Worm (Caenorhabditis elegans) whole organism, L1 larva: ENCODE measurements around the gene blos-2.
A peak's percentile ranks its signal among the peaks of the same experiment; 100 is the strongest.

Experiments used
- C04F5.9 ChIP-seq: sonication (generic microtip); optimal IDR thresholded peaks from 2 replicates; lab custom pipeline; 2016; ENCODE audit warnings: missing genetic modification characterization, missing compliant biosample characterization
- C16A3.4 ChIP-seq: fragments of 150-350 bp; optimal IDR thresholded peaks from 2 replicates; lab custom pipeline; 2014; ENCODE audit warnings: missing biosample characterization, missing genetic modification characterization
- C34B4.2 ChIP-seq: sonication (generic microtip); optimal IDR thresholded peaks from 2 replicates; lab custom pipeline; 2017; ENCODE audit warnings: mild to moderate bottlenecking, missing genetic modification characterization, missing compliant biosample characterization
- F16B12.6 ChIP-seq: fragments of 150-350 bp; optimal IDR thresholded peaks from 2 replicates; lab custom pipeline; 2014; ENCODE audit warnings: missing biosample characterization, missing genetic modification characterization
- ama-1 ChIP-seq: fragments of 150-350 bp; optimal IDR thresholded peaks from 2 replicates; lab custom pipeline; 2014
- blmp-1 ChIP-seq: fragments of 150-350 bp; optimal IDR thresholded peaks from 2 replicates; lab custom pipeline; 2014; ENCODE audit warnings: missing biosample characterization, missing genetic modification characterization
- ceh-88 ChIP-seq: fragments of 200-800 bp; sonication (Bioruptor generic); IDR thresholded peaks from 2 replicates; pipeline ENCODE4 v1.3.6; 2022; ENCODE audit warnings: missing genetic modification characterization, missing compliant biosample characterization
- ces-1 ChIP-seq: fragments of 150-350 bp; optimal IDR thresholded peaks from 2 replicates; lab custom pipeline; 2014; ENCODE audit warnings: missing biosample characterization, missing genetic modification reagents, missing genetic modification characterization
- dpl-1 ChIP-seq, 3 experiments: fragments of 150-350 bp in 2 of 3; sonication (generic microtip) in 1 of 3; optimal IDR thresholded peaks; 2 replicates each; lab custom pipeline; 2014 to 2017; ENCODE audit warnings: missing biosample characterization in 3 of 3, missing genetic modification characterization in 3 of 3, missing genetic modification reagents in 3 of 3
- dsc-1 ChIP-seq: sonication (generic microtip); optimal IDR thresholded peaks from 2 replicates; lab custom pipeline; 2016; ENCODE audit warnings: mild to moderate bottlenecking, missing genetic modification characterization, missing compliant biosample characterization
- efl-1 ChIP-seq, 4 experiments: fragments of 150-350 bp; optimal IDR thresholded peaks in 3 of 4; peaks in 1 of 4; 1 replicate in 1 of 4; 2 replicates in 3 of 4; lab custom pipeline; 2014; ENCODE audit warnings: missing biosample characterization in 2 of 4, missing genetic modification characterization in 2 of 4, missing genetic modification reagents in 2 of 4
- efl-3 ChIP-seq: fragments of 200-800 bp; sonication (Bioruptor generic); optimal IDR thresholded peaks from 2 replicates; lab custom pipeline; 2018; ENCODE audit warnings: mild to moderate bottlenecking, missing genetic modification characterization, missing compliant biosample characterization
- egl-13 ChIP-seq: sonication (generic microtip); optimal IDR thresholded peaks from 2 replicates; lab custom pipeline; 2016; ENCODE audit warnings: missing genotype, missing genetic modification reagents, missing genetic modification characterization, missing compliant biosample characterization
- egl-27 ChIP-seq, 2 experiments: fragments of 150-350 bp in 1 of 2; sonication (generic microtip); optimal IDR thresholded peaks; 3 replicates each; lab custom pipeline; 2017 to 2018; ENCODE audit warnings: missing biosample characterization in 2 of 2, missing genetic modification characterization in 2 of 2, missing genetic modification reagents in 2 of 2
- elt-2 ChIP-seq: sonication (generic microtip); optimal IDR thresholded peaks from 2 replicates; lab custom pipeline; 2016; ENCODE audit warnings: missing genetic modification characterization, mild to moderate bottlenecking, inconsistent platforms, missing compliant biosample characterization, missing genetic modification reagents
- ets-5 ChIP-seq: fragments of 200-800 bp; sonication (Bioruptor generic); IDR thresholded peaks from 2 replicates; pipeline ENCODE4 v1.3.6; 2022; ENCODE audit warnings: missing genetic modification characterization, missing compliant biosample characterization
- fkh-4 ChIP-seq: sonication (generic microtip); optimal IDR thresholded peaks from 2 replicates; lab custom pipeline; 2016; ENCODE audit warnings: missing compliant biosample characterization, missing genetic modification characterization, borderline replicate concordance
- fos-1 ChIP-seq: fragments of 150-350 bp; optimal IDR thresholded peaks from 2 replicates; lab custom pipeline; 2014; ENCODE audit warnings: missing biosample characterization, missing genetic modification characterization
- hlh-4 ChIP-seq: sonication (generic microtip); optimal IDR thresholded peaks from 2 replicates; lab custom pipeline; 2016; ENCODE audit warnings: mild to moderate bottlenecking, missing genetic modification characterization, missing compliant biosample characterization
- jun-1 ChIP-seq: fragments of 150-350 bp; optimal IDR thresholded peaks from 2 replicates; lab custom pipeline; 2014; ENCODE audit warnings: missing biosample characterization, missing genetic modification reagents, missing genetic modification characterization
- lin-13 ChIP-seq: fragments of 150-350 bp; optimal IDR thresholded peaks from 2 replicates; lab custom pipeline; 2014; ENCODE audit warnings: missing biosample characterization, missing genetic modification reagents, missing genetic modification characterization
- lin-14 ChIP-seq: fragments of 200-800 bp; sonication (Bioruptor generic); optimal IDR thresholded peaks from 2 replicates; lab custom pipeline; 2018; ENCODE audit warnings: mild to moderate bottlenecking, missing genetic modification characterization, moderate library complexity, missing compliant biosample characterization
- lin-35 ChIP-seq, 2 experiments: fragments of 150-350 bp; optimal IDR thresholded peaks; 2 replicates each; lab custom pipeline; 2014; ENCODE audit warnings: missing biosample characterization in 2 of 2, missing genetic modification characterization in 2 of 2, missing genetic modification reagents in 2 of 2
- lir-3 ChIP-seq: sonication (generic microtip); optimal IDR thresholded peaks from 2 replicates; lab custom pipeline; 2016; ENCODE audit warnings: mild to moderate bottlenecking, missing genetic modification characterization, moderate library complexity, missing compliant biosample characterization; ENCODE audit not compliant: poor library complexity
- lsy-2 ChIP-seq, 2 experiments: fragments of 150-350 bp; optimal IDR thresholded peaks; 2 replicates each; lab custom pipeline; 2014; ENCODE audit warnings: missing biosample characterization in 2 of 2, missing genetic modification characterization in 2 of 2
- mab-9 ChIP-seq: fragments of 200-800 bp; sonication (Bioruptor generic); IDR thresholded peaks from 2 replicates; pipeline ENCODE4 v1.3.6; 2022; ENCODE audit warnings: missing genetic modification reagents, missing genetic modification characterization, missing compliant biosample characterization
- mdl-1 ChIP-seq, 2 experiments: fragments of 150-350 bp; optimal IDR thresholded peaks; 2 replicates each; lab custom pipeline; 2014 to 2017; ENCODE audit warnings: missing biosample characterization in 2 of 2, missing genetic modification characterization in 2 of 2, inconsistent platforms in 1 of 2
- mef-2 ChIP-seq: fragments of 150-350 bp; optimal IDR thresholded peaks from 2 replicates; lab custom pipeline; 2014; ENCODE audit warnings: missing biosample characterization, missing genetic modification characterization
- nhr-11 ChIP-seq: fragments of 150-350 bp; optimal IDR thresholded peaks from 2 replicates; lab custom pipeline; 2014; ENCODE audit warnings: missing biosample characterization, missing genetic modification characterization
- nhr-12 ChIP-seq: sonication (generic microtip); optimal IDR thresholded peaks from 2 replicates; lab custom pipeline; 2017; ENCODE audit warnings: missing biosample characterization, missing genetic modification characterization
- nhr-71 ChIP-seq: sonication (generic microtip); optimal IDR thresholded peaks from 2 replicates; lab custom pipeline; 2016; ENCODE audit warnings: mild to moderate bottlenecking, missing genetic modification characterization, moderate library complexity, missing compliant biosample characterization
- nhr-76 ChIP-seq: sonication (generic microtip); optimal IDR thresholded peaks from 2 replicates; lab custom pipeline; 2017; ENCODE audit warnings: missing biosample characterization, missing genetic modification characterization
- nhr-77 ChIP-seq: fragments of 150-350 bp; optimal IDR thresholded peaks from 2 replicates; lab custom pipeline; 2014; ENCODE audit warnings: missing biosample characterization, missing genetic modification characterization
- nhr-84 ChIP-seq: sonication (generic microtip); optimal IDR thresholded peaks from 2 replicates; lab custom pipeline; 2017; ENCODE audit warnings: missing biosample characterization, missing genetic modification characterization
- nhr-85 ChIP-seq: sonication (generic microtip); peaks from one replicate; lab custom pipeline; 2016; ENCODE audit warnings: missing genetic modification characterization, inconsistent platforms, missing compliant biosample characterization
- nhr-90 ChIP-seq: sonication (generic microtip); optimal IDR thresholded peaks from 2 replicates; lab custom pipeline; 2016; ENCODE audit warnings: mild to moderate bottlenecking, missing genetic modification characterization, missing compliant biosample characterization; ENCODE audit not compliant: poor library complexity
- pag-3 ChIP-seq: sonication (generic microtip); optimal IDR thresholded peaks from 2 replicates; lab custom pipeline; 2017; ENCODE audit warnings: missing genetic modification characterization, mild to moderate bottlenecking, missing compliant biosample characterization, antibody characterized with exemption, borderline replicate concordance; ENCODE audit not compliant: insufficient read depth
- pax-3 ChIP-seq: fragments of 200-800 bp; sonication (Bioruptor generic); optimal IDR thresholded peaks from 2 replicates; lab custom pipeline; 2018; ENCODE audit warnings: mild to moderate bottlenecking, missing genetic modification characterization, moderate library complexity, missing compliant biosample characterization
- rnt-1 ChIP-seq: sonication (generic microtip); optimal IDR thresholded peaks from 2 replicates; lab custom pipeline; 2016; ENCODE audit warnings: mild to moderate bottlenecking, missing genetic modification characterization, moderate library complexity, missing compliant biosample characterization
- snpc-4 ChIP-seq: fragments of 150-350 bp; optimal IDR thresholded peaks from 2 replicates; lab custom pipeline; 2014; ENCODE audit warnings: missing biosample characterization, missing genetic modification characterization
- snu-23 ChIP-seq: sonication (generic microtip); optimal IDR thresholded peaks from 2 replicates; lab custom pipeline; 2016; ENCODE audit warnings: missing genetic modification characterization, missing compliant biosample characterization
- sox-4 ChIP-seq: sonication (generic microtip); optimal IDR thresholded peaks from 2 replicates; lab custom pipeline; 2016; ENCODE audit warnings: missing genetic modification characterization, missing compliant biosample characterization
- sptf-1 ChIP-seq: fragments of 150-350 bp; optimal IDR thresholded peaks from 2 replicates; lab custom pipeline; 2014; ENCODE audit warnings: missing biosample characterization, missing genetic modification characterization
- sup-37 ChIP-seq: fragments of 200-800 bp; sonication (Bioruptor generic); optimal IDR thresholded peaks from 2 replicates; lab custom pipeline; 2018; ENCODE audit warnings: mild to moderate bottlenecking, missing genetic modification characterization, missing compliant biosample characterization
- tbx-2 ChIP-seq: sonication (generic microtip); optimal IDR thresholded peaks from 2 replicates; lab custom pipeline; 2016; ENCODE audit warnings: missing genetic modification characterization, missing compliant biosample characterization
- unc-30 ChIP-seq: sonication (generic microtip); optimal IDR thresholded peaks from 2 replicates; lab custom pipeline; 2017; ENCODE audit warnings: missing biosample characterization, missing genetic modification characterization
- unc-62 ChIP-seq: fragments of 150-350 bp; optimal IDR thresholded peaks from 2 replicates; lab custom pipeline; 2014; ENCODE audit warnings: missing biosample characterization, missing genetic modification reagents, missing genetic modification characterization
- unc-86 ChIP-seq: sonication (generic microtip); optimal IDR thresholded peaks from 2 replicates; lab custom pipeline; 2016; ENCODE audit warnings: missing genetic modification characterization, missing compliant biosample characterization
- zag-1 ChIP-seq: fragments of 150-350 bp; optimal IDR thresholded peaks from 2 replicates; lab custom pipeline; 2014; ENCODE audit warnings: missing biosample characterization, missing genetic modification characterization
- zip-4 ChIP-seq: fragments of 200-800 bp; sonication (Bioruptor generic); optimal IDR thresholded peaks from 2 replicates; lab custom pipeline; 2018; ENCODE audit warnings: mild to moderate bottlenecking, missing genetic modification characterization, moderate library complexity, missing compliant biosample characterization
- ztf-11 ChIP-seq, 2 experiments: sonication (generic microtip); optimal IDR thresholded peaks; 2 replicates each; lab custom pipeline; 2016 to 2017; ENCODE audit warnings: missing genetic modification characterization in 2 of 2, missing biosample characterization in 1 of 2, missing compliant biosample characterization in 1 of 2
- ztf-4 ChIP-seq: fragments of 150-350 bp; optimal IDR thresholded peaks from 2 replicates; lab custom pipeline; 2014; ENCODE audit warnings: missing biosample characterization, missing genetic modification characterization

The blos-2 gene

DNA sequence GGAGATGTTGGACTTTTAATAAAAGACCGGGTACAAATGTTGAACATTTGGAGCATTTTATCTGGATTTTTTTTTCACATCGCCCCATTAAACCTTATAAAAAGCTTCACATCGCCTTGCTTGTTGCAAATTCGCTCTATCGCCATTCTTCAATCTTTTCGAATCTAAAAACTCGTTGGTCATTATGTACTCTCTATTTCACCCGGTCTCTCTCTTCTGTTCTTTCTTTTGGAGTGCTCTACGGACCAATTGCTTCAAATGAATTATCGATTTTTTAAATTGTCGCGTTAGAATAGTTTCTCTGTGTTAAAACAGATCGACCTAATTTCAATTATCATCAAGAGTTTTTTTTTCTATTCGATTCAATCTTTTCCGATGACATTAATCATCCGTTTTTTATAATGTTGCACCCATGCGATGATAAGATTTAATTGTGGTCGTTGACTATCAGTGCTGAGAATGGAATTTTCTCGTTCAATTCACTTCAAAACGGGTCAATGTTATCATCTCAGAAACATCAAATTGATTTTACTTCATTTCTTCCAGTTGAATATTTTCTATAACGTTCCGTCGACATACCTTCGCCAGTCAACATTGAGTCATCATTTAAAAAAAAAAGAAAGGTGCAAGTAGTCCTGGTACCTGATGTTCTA lies 6.5 kb upstream of the blos-2 start:
- no peak for TF ChIP-seq nhr-85 (tag; lab: Kevin White, UChicago)
- TF ChIP-seq snu-23 (GFP tag; lab: Kevin White, UChicago) = no peak
- no peak for TF ChIP-seq ets-5
- TF ChIP-seq nhr-12 (tag; lab: Kevin White, UChicago) = no peak
- TF ChIP-seq unc-62 (GFP tag; lab: Kevin White, UChicago) = no peak
- no peak for TF ChIP-seq jun-1 (tag; lab: Kevin White, UChicago)
- TF ChIP-seq ces-1 (GFP tag; lab: Kevin White, UChicago) = no peak
- TF ChIP-seq mab-9 = no peak
- TF ChIP-seq blmp-1 (tag; lab: Kevin White, UChicago) = peak; percentile 21
- TF ChIP-seq pag-3 = no peak
- TF ChIP-seq rnt-1 (tag; lab: Kevin White, UChicago) = no peak
- no peak for TF ChIP-seq sup-37 (GFP tag; lab: Kevin White, UChicago)
- TF ChIP-seq lin-13 = no peak
- TF ChIP-seq lir-3 = no peak
- no peak for TF ChIP-seq mef-2 (tag; lab: Kevin White, UChicago)
- TF ChIP-seq nhr-84 = no peak
- TF ChIP-seq C34B4.2 (tag; lab: Kevin White, UChicago) = no peak
- TF ChIP-seq nhr-77 (tag; lab: Kevin White, UChicago) = no peak
- peak; percentile 5 for TF ChIP-seq elt-2
- TF ChIP-seq unc-30 (tag; lab: Kevin White, UChicago) = no peak
- TF ChIP-seq unc-86 (tag; lab: Kevin White, UChicago) = no peak
- peak in 1 of 3 experiments; percentile 43 for TF ChIP-seq dpl-1 (GFP tag; optimal IDR thresholded peaks at IDR 0.05; lab: Kevin White, UChicago)
- TF ChIP-seq pax-3 (tag; lab: Kevin White, UChicago) = no peak
- no peak for TF ChIP-seq dsc-1 (tag; lab: Kevin White, UChicago)
- no peak for TF ChIP-seq nhr-71 (tag; lab: Kevin White, UChicago)
- no peak for TF ChIP-seq ztf-11 (tag; optimal IDR thresholded peaks at IDR 0.05; lab: Kevin White, UChicago)
- peak; percentile 12 to 32 for TF ChIP-seq lin-35 (GFP tag; optimal IDR thresholded peaks at IDR 0.05; lab: Kevin White, UChicago)
- TF ChIP-seq F16B12.6 (tag; lab: Kevin White, UChicago) = no peak
- peak; percentile 44 for TF ChIP-seq lin-14
- no peak for TF ChIP-seq nhr-90 (tag; lab: Kevin White, UChicago)
- TF ChIP-seq egl-13 (tag; lab: Kevin White, UChicago) = no peak
- peak in 1 of 2 experiments; percentile 65 for TF ChIP-seq lsy-2 (tag; optimal IDR thresholded peaks at IDR 0.05; lab: Kevin White, UChicago)
- TF ChIP-seq ztf-4 (tag; lab: Kevin White, UChicago) = no peak
- TF ChIP-seq zip-4 (GFP tag; lab: Kevin White, UChicago) = no peak
- no peak for TF ChIP-seq efl-3 (GFP tag; lab: Kevin White, UChicago)
- no peak for TF ChIP-seq fkh-4 (tag; lab: Kevin White, UChicago)
- TF ChIP-seq ama-1 (lab: Kevin White, UChicago) = no peak
- no peak for TF ChIP-seq ceh-88 (GFP tag; lab: Robert Waterston, UW)
- no peak for TF ChIP-seq fos-1 (tag; lab: Kevin White, UChicago)
- no peak for TF ChIP-seq hlh-4 (tag; lab: Kevin White, UChicago)
- TF ChIP-seq snpc-4 = no peak
- TF ChIP-seq C16A3.4 (tag; lab: Kevin White, UChicago) = no peak
- no peak for TF ChIP-seq C04F5.9
- TF ChIP-seq efl-1 (optimal IDR thresholded peaks at IDR 0.05; lab: Kevin White, UChicago) = peak; percentile 9 to 26
- TF ChIP-seq efl-1 (GFP tag; optimal IDR thresholded peaks at IDR 0.05 in 1 of 2; lab: Kevin White, UChicago) = peak; percentile 29 to 92
- TF ChIP-seq sptf-1 = no peak
- TF ChIP-seq egl-27 (tag; optimal IDR thresholded peaks at IDR 0.05; lab: Kevin White, UChicago) = no peak
- TF ChIP-seq nhr-11 (tag; lab: Kevin White, UChicago) = no peak
- TF ChIP-seq mdl-1 (tag; optimal IDR thresholded peaks at IDR 0.05; lab: Kevin White, UChicago) = no peak
- TF ChIP-seq nhr-76 (tag; lab: Kevin White, UChicago) = no peak
- no peak for TF ChIP-seq zag-1 (tag; lab: Kevin White, UChicago)
- no peak for TF ChIP-seq sox-4 (tag; lab: Kevin White, UChicago)
- TF ChIP-seq tbx-2 (tag; lab: Kevin White, UChicago) = no peak
